Worm (Caenorhabditis elegans) whole organism, mixed stage, embryonic: ENCODE data around the gene F38H4.4.

Source experiments
- ces-1 ChIP-seq: fragments of 150-350 bp; optimal IDR thresholded peaks from 2 replicates; lab custom pipeline; 2014; ENCODE audit warnings: missing biosample characterization, missing genetic modification reagents, missing genetic modification characterization
- pha-4 ChIP-seq: fragments of 150-350 bp; optimal IDR thresholded peaks from 2 replicates; lab custom pipeline; 2018; ENCODE audit warnings: missing biosample characterization, missing genetic modification reagents, missing genetic modification characterization
- ztf-11 ChIP-seq: fragments of 150-350 bp; optimal IDR thresholded peaks from 2 replicates; lab custom pipeline; 2014; ENCODE audit warnings: missing biosample characterization, missing genetic modification characterization

ce11 chrIV:11855424-11855823 is 7.4 kb downstream of the F38H4.4 start:
- TF ChIP-seq pha-4 (tag; lab: Kevin White, UChicago) (no peak), ces-1 (GFP tag; lab: Kevin White, UChicago) (no peak), ztf-11 (tag; lab: Kevin White, UChicago) (no peak)
